Worm (Caenorhabditis elegans) whole organism, young adult: ENCODE data around the gene sta-2.

Source experiments
- B0336.3 ChIP-seq: fragments of 200-800 bp; sonication (Bioruptor generic); IDR thresholded peaks from 2 replicates; pipeline ENCODE4 v1.3.6; 2022; ENCODE audit warnings: missing genetic modification characterization, missing compliant biosample characterization
- egl-44 ChIP-seq: fragments of 200-800 bp; sonication (Bioruptor generic); IDR thresholded peaks from 2 replicates; pipeline ENCODE4 v1.3.6; 2022; ENCODE audit warnings: missing genetic modification reagents, missing genetic modification characterization, missing compliant biosample characterization
- lin-26 ChIP-seq: fragments of 200-800 bp; sonication (Bioruptor generic); IDR thresholded peaks from 2 replicates; pipeline ENCODE4 v1.3.6; 2022; ENCODE audit warnings: missing genetic modification reagents, missing genetic modification characterization, missing compliant biosample characterization
- lir-1 ChIP-seq: fragments of 200-800 bp; sonication (Bioruptor generic); conservative IDR thresholded peaks from 2 replicates; pipeline ENCODE4 v1.3.6; 2022; ENCODE audit warnings: missing genetic modification reagents, missing genetic modification characterization, missing compliant biosample characterization
- pha-4 ChIP-seq: fragments of 150-350 bp; sonication (generic microtip); optimal IDR thresholded peaks from 2 replicates; lab custom pipeline; 2014; ENCODE audit warnings: missing biosample characterization, missing genetic modification reagents, missing genetic modification characterization
- snpc-1.3 ChIP-seq: sonication (generic microtip); optimal IDR thresholded peaks from 2 replicates; lab custom pipeline; 2017; ENCODE audit warnings: missing genetic modification characterization, mild to moderate bottlenecking, missing compliant biosample characterization, antibody characterized with exemption, moderate library complexity, missing genotype, missing genetic modification reagents; ENCODE audit not compliant: insufficient read depth
- zim-3 ChIP-seq: sonication (generic microtip); optimal IDR thresholded peaks from 2 replicates; lab custom pipeline; 2017; ENCODE audit warnings: mild to moderate bottlenecking, missing genetic modification characterization, moderate library complexity, missing compliant biosample characterization

DNA sequence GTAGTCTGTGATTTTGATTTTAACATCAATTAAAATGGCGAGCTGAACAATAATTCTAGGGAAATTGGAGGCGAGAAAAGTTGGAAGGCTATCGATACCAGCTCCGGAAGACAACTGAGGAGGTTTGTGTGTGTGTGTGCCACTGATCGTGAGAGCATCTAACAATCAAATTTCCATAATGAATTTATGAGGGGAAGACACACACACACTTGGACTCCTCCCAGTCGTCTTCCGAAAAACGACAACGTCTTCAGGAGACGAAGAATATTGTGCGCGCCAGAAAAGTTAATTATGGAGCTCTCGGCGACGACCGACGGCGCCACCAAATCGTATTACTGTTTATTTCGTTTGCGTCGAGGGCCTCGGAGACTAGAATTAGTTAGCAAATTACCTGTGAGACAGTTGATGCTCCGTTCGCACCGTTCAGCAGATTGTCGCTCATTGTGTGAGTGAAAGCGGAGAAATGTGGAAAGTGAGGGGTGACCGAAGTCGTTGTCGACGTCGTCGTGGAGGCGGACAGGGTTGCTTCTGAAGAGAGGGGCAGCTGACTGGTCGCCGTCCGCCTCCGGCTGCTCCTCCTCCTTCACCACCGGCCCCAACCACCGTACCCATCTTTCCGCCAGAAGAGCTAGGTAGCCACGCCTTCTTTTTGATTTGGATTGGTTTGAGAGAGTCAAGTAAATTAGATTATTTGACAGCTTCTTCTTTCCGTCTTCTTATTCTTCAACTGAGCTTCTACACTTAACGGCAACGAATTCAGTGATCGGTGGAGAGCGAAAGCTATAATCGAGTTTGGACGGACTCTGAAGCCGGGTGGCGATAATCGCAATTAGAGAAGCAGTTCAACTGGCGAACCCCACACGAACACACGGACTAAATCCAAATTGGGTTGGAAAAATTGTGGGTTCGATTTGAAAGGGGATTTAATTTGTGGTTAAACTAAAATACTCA, 28.1 kb downstream of the sta-2 start, which contains the start of gene unc-42:
- TF ChIP-seq lin-26 (no peak), egl-44 (no peak), zim-3 (tag; lab: Kevin White, UChicago) (no peak), B0336.3 (GFP tag; lab: Robert Waterston, UW) (no peak), pha-4 (no peak), snpc-1.3 (tag; lab: Kevin White, UChicago) (no peak), lir-1 (GFP tag; lab: Robert Waterston, UW) (no peak)
